Worm (Caenorhabditis elegans) whole organism, young adult: Measurements from ENCODE around the gene K07F5.8.
"Not testable (repeated sequence)": the region's sequence is repeated elsewhere in the genome, so short reads cannot be mapped to it uniquely, and the experiment has no call there.

ENCODE experiments used
- B0336.3 ChIP-seq: fragments of 200-800 bp; sonication (Bioruptor generic); IDR thresholded peaks from 2 replicates; pipeline ENCODE4 v1.3.6; 2022; ENCODE audit warnings: missing genetic modification characterization, missing compliant biosample characterization
- F22D6.2 ChIP-seq: sonication (generic microtip); optimal IDR thresholded peaks from 2 replicates; lab custom pipeline; 2016; ENCODE audit warnings: mild to moderate bottlenecking, missing genetic modification characterization, missing compliant biosample characterization
- F39B2.1 ChIP-seq: fragments of 200-800 bp; sonication (Bioruptor generic); IDR thresholded peaks from 2 replicates; pipeline ENCODE4 v1.3.6; 2022; ENCODE audit warnings: missing genetic modification reagents, missing genetic modification characterization, missing compliant biosample characterization
- F49E8.2 ChIP-seq: sonication (generic microtip); optimal IDR thresholded peaks from 3 replicates; lab custom pipeline; 2017; ENCODE audit warnings: missing genetic modification characterization, mild to moderate bottlenecking, missing compliant biosample characterization, antibody characterized with exemption, moderate library complexity; ENCODE audit not compliant: insufficient read depth
- K11D2.4 ChIP-seq: fragments of 200-800 bp; sonication (Bioruptor generic); IDR thresholded peaks from 2 replicates; pipeline ENCODE4 v1.3.6; 2022; ENCODE audit warnings: missing genetic modification reagents, missing genetic modification characterization, missing compliant biosample characterization
- K12H6.12 ChIP-seq: fragments of 200-800 bp; sonication (Bioruptor generic); optimal IDR thresholded peaks from 2 replicates; lab custom pipeline; 2018; ENCODE audit warnings: mild to moderate bottlenecking, missing genetic modification characterization, missing compliant biosample characterization
- T07F8.4 ChIP-seq: sonication (generic microtip); optimal IDR thresholded peaks from 2 replicates; lab custom pipeline; 2016; ENCODE audit warnings: mild to moderate bottlenecking, missing genetic modification characterization, moderate library complexity, missing compliant biosample characterization
- Y53G8AR.9 ChIP-seq: fragments of 200-800 bp; sonication (Bioruptor generic); conservative IDR thresholded peaks from 2 replicates; pipeline ENCODE4 v1.3.6; 2022; ENCODE audit warnings: missing genetic modification reagents, missing genetic modification characterization, missing compliant biosample characterization
- Y79H2A.3 ChIP-seq: fragments of 200-800 bp; sonication (Bioruptor generic); conservative IDR thresholded peaks from 2 replicates; pipeline ENCODE4 v1.3.6; 2022; ENCODE audit warnings: missing genetic modification reagents, missing genetic modification characterization, missing compliant biosample characterization
- ama-1 ChIP-seq, 3 experiments: fragments of 150-350 bp in 1 of 3; sonication (generic microtip) in 2 of 3; optimal IDR thresholded peaks; 2 replicates each; lab custom pipeline; 2014 to 2018; ENCODE audit warnings: missing biosample characterization in 2 of 3, missing genetic modification characterization in 2 of 3, missing genetic modification reagents in 2 of 3
- attf-5 ChIP-seq: fragments of 200-800 bp; sonication (Bioruptor generic); optimal IDR thresholded peaks from 2 replicates; lab custom pipeline; 2018; ENCODE audit warnings: mild to moderate bottlenecking, missing genetic modification characterization, missing compliant biosample characterization
- cebp-1 ChIP-seq, 2 experiments: fragments of 200-800 bp in 1 of 2; sonication (Bioruptor generic) in 1 of 2; sonication (generic microtip) in 1 of 2; IDR thresholded peaks in 1 of 2; optimal IDR thresholded peaks in 1 of 2; 2 replicates each; pipeline versions ENCODE4 v1.3.6 to Lab custom; 2017 to 2022; ENCODE audit warnings: missing compliant biosample characterization in 2 of 2, missing genetic modification characterization in 2 of 2, mild to moderate bottlenecking in 1 of 2, missing genetic modification reagents in 1 of 2, moderate library complexity in 1 of 2
- ceh-58 ChIP-seq: fragments of 200-800 bp; sonication (Bioruptor generic); IDR thresholded peaks from 2 replicates; pipeline ENCODE4 v1.3.6; 2022; ENCODE audit warnings: missing genetic modification characterization, missing compliant biosample characterization
- dox-1 ChIP-seq: fragments of 200-800 bp; sonication (Bioruptor generic); IDR thresholded peaks from 2 replicates; pipeline ENCODE4 v1.3.6; 2022; ENCODE audit warnings: missing genetic modification reagents, missing genetic modification characterization, missing compliant biosample characterization
- dpff-1 ChIP-seq: sonication (generic microtip); optimal IDR thresholded peaks from 2 replicates; lab custom pipeline; 2017; ENCODE audit warnings: mild to moderate bottlenecking, missing genetic modification characterization, missing compliant biosample characterization
- egl-18 ChIP-seq: fragments of 200-800 bp; sonication (Bioruptor generic); IDR thresholded peaks from 2 replicates; pipeline ENCODE4 v1.3.6; 2022; ENCODE audit warnings: missing genetic modification reagents, missing genetic modification characterization, missing compliant biosample characterization
- ekl-4 ChIP-seq: fragments of 200-800 bp; sonication (Bioruptor generic); IDR thresholded peaks from 2 replicates; pipeline ENCODE4 v1.3.6; 2022; ENCODE audit warnings: missing genetic modification reagents, missing genetic modification characterization, missing compliant biosample characterization
- ets-4 ChIP-seq: fragments of 200-800 bp; sonication (Bioruptor generic); optimal IDR thresholded peaks from 2 replicates; lab custom pipeline; 2018; ENCODE audit warnings: mild to moderate bottlenecking, missing genetic modification characterization, missing compliant biosample characterization
- gei-17 ChIP-seq: fragments of 200-800 bp; sonication (Bioruptor generic); optimal IDR thresholded peaks from 2 replicates; lab custom pipeline; 2018; ENCODE audit warnings: mild to moderate bottlenecking, missing genetic modification characterization, missing compliant biosample characterization
- hlh-12 ChIP-seq: sonication (generic microtip); optimal IDR thresholded peaks from 2 replicates; lab custom pipeline; 2016; ENCODE audit warnings: missing genetic modification characterization, missing compliant biosample characterization
- hlh-26 ChIP-seq: fragments of 200-800 bp; sonication (Bioruptor generic); conservative IDR thresholded peaks from 2 replicates; pipeline ENCODE4 v1.3.6; 2022; ENCODE audit warnings: missing genetic modification reagents, missing genetic modification characterization, missing compliant biosample characterization
- hmg-1.2 ChIP-seq: fragments of 200-800 bp; sonication (Bioruptor generic); IDR thresholded peaks from 2 replicates; pipeline ENCODE4 v1.3.6; 2022; ENCODE audit warnings: missing genetic modification reagents, missing genetic modification characterization, missing compliant biosample characterization
- hsf-1 ChIP-seq: fragments of 200-800 bp; sonication (Bioruptor generic); IDR thresholded peaks from 2 replicates; pipeline ENCODE4 v1.3.6; 2022; ENCODE audit warnings: missing genetic modification reagents, missing genetic modification characterization, missing compliant biosample characterization
- lag-1 ChIP-seq: fragments of 200-800 bp; sonication (Bioruptor generic); IDR thresholded peaks from 2 replicates; pipeline ENCODE4 v1.3.6; 2022; ENCODE audit warnings: missing genetic modification reagents, missing genetic modification characterization, missing compliant biosample characterization
- lin-40 ChIP-seq: sonication (generic microtip); optimal IDR thresholded peaks from 2 replicates; lab custom pipeline; 2016; ENCODE audit warnings: missing genetic modification characterization, mild to moderate bottlenecking, missing compliant biosample characterization, missing genotype, missing genetic modification reagents
- lin-54 ChIP-seq: fragments of 200-800 bp; sonication (Bioruptor generic); optimal IDR thresholded peaks from 2 replicates; lab custom pipeline; 2018; ENCODE audit warnings: mild to moderate bottlenecking, missing genetic modification characterization, missing compliant biosample characterization
- mel-28 ChIP-seq: sonication (generic microtip); optimal IDR thresholded peaks from 2 replicates; lab custom pipeline; 2016; ENCODE audit warnings: borderline replicate concordance, mild to moderate bottlenecking, missing genetic modification characterization, missing compliant biosample characterization
- nhr-120 ChIP-seq: fragments of 200-800 bp; sonication (Bioruptor generic); IDR thresholded peaks from 2 replicates; pipeline ENCODE4 v1.3.6; 2022; ENCODE audit warnings: missing genetic modification characterization, missing compliant biosample characterization
- nhr-27 ChIP-seq: fragments of 200-800 bp; sonication (Bioruptor generic); optimal IDR thresholded peaks from 2 replicates; lab custom pipeline; 2018; ENCODE audit warnings: mild to moderate bottlenecking, missing genetic modification characterization, moderate library complexity, missing compliant biosample characterization
- pbrm-1 ChIP-seq: fragments of 200-800 bp; sonication (Bioruptor generic); IDR thresholded peaks from 2 replicates; pipeline ENCODE4 v1.3.6; 2022; ENCODE audit warnings: missing genetic modification reagents, missing genetic modification characterization, missing compliant biosample characterization
- rpc-1 ChIP-seq, 2 experiments: fragments of 150-350 bp in 1 of 2; sonication (generic microtip) in 1 of 2; optimal IDR thresholded peaks; 2 replicates each; lab custom pipeline; 2014 to 2018; ENCODE audit warnings: missing biosample characterization in 1 of 2, missing genetic modification characterization in 1 of 2, missing genetic modification reagents in 1 of 2, missing genotype in 1 of 2
- sdz-38 ChIP-seq: sonication (generic microtip); optimal IDR thresholded peaks from 2 replicates; lab custom pipeline; 2016; ENCODE audit warnings: missing genotype, missing genetic modification characterization, missing compliant biosample characterization
- somi-1 ChIP-seq: fragments of 200-800 bp; sonication (Bioruptor generic); optimal IDR thresholded peaks from 2 replicates; lab custom pipeline; 2018; ENCODE audit warnings: mild to moderate bottlenecking, missing genetic modification characterization, missing compliant biosample characterization
- sptf-2 ChIP-seq: fragments of 200-800 bp; sonication (Bioruptor generic); optimal IDR thresholded peaks from 2 replicates; lab custom pipeline; 2018; ENCODE audit warnings: mild to moderate bottlenecking, missing genetic modification characterization, missing compliant biosample characterization
- xnd-1 ChIP-seq: sonication (generic microtip); optimal IDR thresholded peaks from 2 replicates; lab custom pipeline; 2016; ENCODE audit warnings: missing genotype, missing genetic modification reagents, missing genetic modification characterization, missing compliant biosample characterization
- ztf-26 ChIP-seq: sonication (generic microtip); optimal IDR thresholded peaks from 2 replicates; lab custom pipeline; 2017; ENCODE audit warnings: missing genetic modification characterization, missing compliant biosample characterization
- ztf-3 ChIP-seq: fragments of 200-800 bp; sonication (Bioruptor generic); optimal IDR thresholded peaks from 2 replicates; lab custom pipeline; 2018; ENCODE audit warnings: mild to moderate bottlenecking, missing genetic modification characterization, missing compliant biosample characterization

Gene K07F5.8

DNA sequence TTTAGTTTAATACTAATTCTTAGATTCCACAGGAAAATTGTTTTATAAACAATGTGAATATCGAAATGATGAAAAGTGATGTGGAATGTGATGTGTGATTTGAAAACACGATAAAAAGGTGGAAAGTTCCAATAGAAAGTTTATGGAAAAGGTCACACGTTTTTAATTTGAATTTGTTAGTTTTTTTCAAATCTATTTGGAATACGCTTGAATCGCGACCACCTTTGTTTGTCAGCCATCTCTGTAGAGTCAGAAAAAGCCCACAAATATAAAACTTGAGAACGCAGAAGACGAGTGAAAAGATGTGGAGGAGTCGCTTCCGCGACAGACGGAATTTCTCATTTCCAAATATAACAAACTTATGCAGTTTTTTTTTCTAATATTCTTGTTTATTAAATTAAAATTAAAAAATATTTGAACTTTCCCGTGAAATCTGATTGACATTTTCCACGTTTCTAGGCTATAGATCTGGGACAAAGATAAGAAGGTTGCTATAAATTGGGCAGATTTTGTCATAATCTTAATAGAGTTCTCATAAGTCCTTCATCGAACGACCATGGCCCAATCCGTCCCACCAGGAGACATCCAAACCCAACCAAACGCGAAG lies 8.4 kb downstream of the K07F5.8 start, which contains the start of the genes kin-24 and msp-56:
kin-24 (minus strand) TSS at position 101 of the 607 bp plus-strand sequence.
msp-56 (plus strand) TSS at position 557 of the 607 bp plus-strand sequence.
- no peak for TF ChIP-seq dox-1
- TF ChIP-seq F39B2.1 (GFP tag; lab: Robert Waterston, UW) = no peak

DNA sequence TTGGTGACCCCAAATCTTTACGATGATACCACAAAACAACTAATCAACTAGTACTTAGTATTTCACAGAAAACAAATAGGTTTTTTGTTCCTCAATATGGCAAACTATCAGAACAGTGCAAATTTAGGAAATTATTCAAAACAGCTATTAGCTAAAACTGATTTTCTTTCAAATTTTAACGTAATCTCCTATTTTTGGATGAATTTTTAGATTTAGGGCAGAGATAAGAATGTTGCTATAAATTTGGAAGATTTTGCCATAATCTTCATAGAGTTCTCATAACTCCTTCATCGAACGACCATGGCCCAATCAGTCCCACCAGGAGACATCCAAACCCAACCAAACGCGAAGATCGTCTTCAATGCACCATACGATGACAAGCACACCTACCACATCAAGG lies 12.2 kb downstream of the K07F5.8 start, which contains the start of gene msp-10:
msp-10 (plus strand) TSS at position 301 of the 400 bp plus-strand sequence.
- not testable (repeated sequence) for TF ChIP-seq F49E8.2 (tag; lab: Kevin White, UChicago); rpc-1 (optimal IDR thresholded peaks at IDR 0.05; lab: Kevin White, UChicago); rpc-1 (tag; optimal IDR thresholded peaks at IDR 0.05; lab: Kevin White, UChicago); sptf-2 (GFP tag; lab: Kevin White, UChicago)

- TF ChIP-seq cebp-1 (GFP tag; IDR thresholded peaks at IDR 0.05; lab: Robert Waterston, UW) (no peak), cebp-1 (tag; optimal IDR thresholded peaks at IDR 0.05; lab: Kevin White, UChicago) (no peak), lag-1 (GFP tag; lab: Robert Waterston, UW) (no peak), xnd-1 (no peak), attf-5 (GFP tag; lab: Kevin White, UChicago) (no peak), Y53G8AR.9 (GFP tag; lab: Robert Waterston, UW) (no peak), Y79H2A.3 (GFP tag; lab: Robert Waterston, UW) (no peak), ets-4 (GFP tag; lab: Kevin White, UChicago) (no peak), mel-28 (tag; lab: Kevin White, UChicago) (no peak), sdz-38 (tag; lab: Kevin White, UChicago) (no peak)
These were observed 13.2 kb downstream of the K07F5.8 start, which contains the start of gene msp-81 for ce11 chrIV:9836317-9836716. Gene msp-81 (minus strand): TSS chrIV:9836417.

DNA sequence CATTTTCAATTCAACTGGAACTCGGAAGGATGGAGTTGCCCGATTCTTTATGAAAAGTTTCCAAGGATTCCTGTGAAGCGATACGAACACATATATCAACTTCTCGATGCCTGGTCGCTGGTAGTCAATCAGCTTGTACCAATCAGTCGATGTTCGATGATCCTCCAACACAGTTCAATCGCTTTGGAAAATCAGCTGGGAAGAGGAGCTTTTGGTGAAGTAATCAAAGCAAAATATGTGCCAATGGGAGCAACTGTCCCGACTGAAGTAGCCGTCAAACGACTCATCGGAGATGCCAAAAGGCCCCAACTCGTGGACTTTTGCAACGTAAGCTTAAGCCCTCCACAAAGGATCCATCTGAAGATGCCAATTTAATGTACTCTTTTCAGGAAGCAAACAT lies 16.2 kb downstream of the K07F5.8 start:
- TF ChIP-seq egl-18 (no peak), ztf-26 (no peak), F22D6.2 (no peak), ama-1 (optimal IDR thresholded peaks at IDR 0.05; lab: Kevin White, UChicago) (no peak), ama-1 (GFP tag; optimal IDR thresholded peaks at IDR 0.05; lab: Kevin White, UChicago) (no peak), gei-17 (GFP tag; lab: Kevin White, UChicago) (no peak), B0336.3 (no peak), lin-40 (no peak), lin-54 (no peak)

DNA sequence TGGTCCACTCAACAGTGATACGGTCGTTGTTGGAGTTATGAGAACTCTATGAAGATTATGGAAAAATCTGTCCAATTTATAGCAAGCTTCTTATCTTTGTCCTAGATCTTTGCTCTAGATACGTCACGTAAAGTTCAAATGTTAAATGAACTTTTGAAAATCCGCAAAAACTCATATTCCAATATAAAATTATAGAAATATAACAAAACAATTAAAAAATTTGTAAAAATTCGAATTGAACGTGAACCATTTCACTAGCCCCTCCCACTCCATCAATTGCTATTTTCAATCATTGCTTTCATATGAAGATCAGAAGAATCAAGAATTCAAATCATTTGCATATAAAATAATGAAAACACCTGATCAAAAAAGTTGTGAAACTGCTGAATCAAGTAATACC lies 16.9 kb downstream of the K07F5.8 start, which contains the start of gene kin-21:
kin-21 (plus strand) TSS at position 301 of the 400 bp plus-strand sequence.
- no peak for TF ChIP-seq ceh-58 (GFP tag; lab: Robert Waterston, UW)
- no peak for TF ChIP-seq K12H6.12 (tag; lab: Kevin White, UChicago)
- TF ChIP-seq F49E8.2 (tag; lab: Kevin White, UChicago) = no peak
- TF ChIP-seq F22D6.2 = no peak
- no peak for TF ChIP-seq nhr-27 (tag; lab: Kevin White, UChicago)
- no peak for TF ChIP-seq ztf-3 (GFP tag; lab: Kevin White, UChicago)
- no peak for TF ChIP-seq hlh-12 (tag; lab: Kevin White, UChicago)
- no peak for TF ChIP-seq somi-1
- TF ChIP-seq ets-4 (GFP tag; lab: Kevin White, UChicago) = no peak
- TF ChIP-seq Y53G8AR.9 (GFP tag; lab: Robert Waterston, UW) = no peak
- TF ChIP-seq dpff-1 = no peak
- no peak for TF ChIP-seq hsf-1 (GFP tag; lab: Robert Waterston, UW)
- no peak for TF ChIP-seq hlh-26 (GFP tag; lab: Robert Waterston, UW)
- TF ChIP-seq hmg-1.2 (GFP tag; lab: Robert Waterston, UW) = no peak
- TF ChIP-seq T07F8.4 (tag; lab: Kevin White, UChicago) = no peak
- TF ChIP-seq nhr-120 (GFP tag; lab: Robert Waterston, UW) = no peak
- no peak for TF ChIP-seq pbrm-1 (GFP tag; lab: Robert Waterston, UW)
- no peak for TF ChIP-seq K11D2.4
- no peak for TF ChIP-seq ekl-4 (GFP tag; lab: Robert Waterston, UW)
- TF ChIP-seq, all 124 proteins: peak for 0
